Worm (Caenorhabditis elegans) whole organism, L2 larva: ENCODE results near the gene oac-50.

ENCODE experiments used
- F13H6.1 ChIP-seq: sonication (generic microtip); optimal IDR thresholded peaks from 2 replicates; lab custom pipeline; 2016; ENCODE audit warnings: missing genetic modification characterization, missing compliant biosample characterization
- elt-1 ChIP-seq: fragments of 150-350 bp; optimal IDR thresholded peaks from 2 replicates; lab custom pipeline; 2014; ENCODE audit warnings: missing biosample characterization, missing genetic modification characterization
- unc-39 ChIP-seq: fragments of 150-350 bp; optimal IDR thresholded peaks from 2 replicates; lab custom pipeline; 2014; ENCODE audit warnings: missing biosample characterization, missing genetic modification characterization

DNA sequence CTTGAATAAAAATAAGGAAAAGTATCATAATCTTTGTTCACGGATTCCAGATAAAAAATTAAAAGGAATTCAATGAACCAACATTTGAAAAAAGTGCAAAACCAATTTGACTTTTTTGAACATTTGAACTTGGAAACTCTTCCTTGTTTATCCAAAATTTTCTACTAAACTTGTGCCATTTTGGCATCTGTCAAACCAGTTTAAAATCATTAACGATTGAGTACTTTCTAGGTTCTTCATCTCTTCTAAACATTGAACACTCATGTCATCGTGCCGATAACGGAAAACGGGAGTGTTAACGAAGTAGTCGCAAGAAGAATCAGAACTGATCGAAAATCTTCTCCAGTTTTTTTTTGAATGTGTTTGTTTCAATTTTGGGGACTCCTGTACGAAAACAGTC is 10.9 kb upstream of the oac-50 start:
- TF ChIP-seq F13H6.1 (tag; lab: Kevin White, UChicago), result no peak
- no peak for TF ChIP-seq unc-39
- TF ChIP-seq elt-1, result no peak
